Fruit fly (Drosophila melanogaster) whole organism, prepupa: Measurements from ENCODE around the gene Cpr65Au.

Source experiments
- Blimp-1 ChIP-seq: fragments of 200-800 bp; sonication (Bioruptor generic); optimal IDR thresholded peaks from 3 replicates; lab custom pipeline; 2017; ENCODE audit warnings: missing biosample characterization, missing genetic modification characterization, mild to moderate bottlenecking, moderate library complexity, missing genetic modification reagents
- CG10669 ChIP-seq: fragments of 200-800 bp; sonication (Bioruptor generic); optimal IDR thresholded peaks from 3 replicates; lab custom pipeline; 2018; ENCODE audit warnings: missing biosample characterization, mild to moderate bottlenecking, missing genetic modification characterization, moderate library complexity
- CG11294 ChIP-seq: fragments of 200-800 bp; sonication (Bioruptor generic); IDR thresholded peaks from 2 replicates; pipeline ENCODE4 v1.3.6; 2022; ENCODE audit warnings: missing biosample characterization, missing genetic modification characterization
- CG11762 ChIP-seq: fragments of 200-800 bp; sonication (Bioruptor generic); optimal IDR thresholded peaks from 3 replicates; lab custom pipeline; 2016; ENCODE audit warnings: missing biosample characterization, missing genetic modification characterization; ENCODE audit not compliant: insufficient read depth
- CG11902 ChIP-seq: fragments of 200-800 bp; sonication (Bioruptor generic); optimal IDR thresholded peaks from 3 replicates; lab custom pipeline; 2016; ENCODE audit warnings: missing biosample characterization, missing genetic modification characterization
- CG15336 ChIP-seq: fragments of 200-800 bp; sonication (Bioruptor generic); IDR thresholded peaks from 2 replicates; pipeline ENCODE4 v1.3.6; 2022; ENCODE audit warnings: missing biosample characterization, missing genetic modification characterization
- CG1621 ChIP-seq: fragments of 200-800 bp; sonication (Bioruptor generic); optimal IDR thresholded peaks from 3 replicates; lab custom pipeline; 2018; ENCODE audit warnings: missing biosample characterization, mild to moderate bottlenecking, missing genetic modification characterization
- CG16779 ChIP-seq: fragments of 200-800 bp; sonication (Bioruptor generic); optimal IDR thresholded peaks from 3 replicates; lab custom pipeline; 2017; ENCODE audit warnings: missing biosample characterization, mild to moderate bottlenecking, missing genetic modification characterization
- CG34406 ChIP-seq: fragments of 200-800 bp; sonication (Bioruptor generic); optimal IDR thresholded peaks from 3 replicates; lab custom pipeline; 2016; ENCODE audit warnings: missing biosample characterization, missing genetic modification characterization
- CG3919 ChIP-seq: fragments of 200-800 bp; sonication (Bioruptor generic); optimal IDR thresholded peaks from 3 replicates; lab custom pipeline; 2016; ENCODE audit warnings: missing biosample characterization, missing genetic modification characterization
- CG4318 ChIP-seq: fragments of 200-800 bp; sonication (Bioruptor generic); optimal IDR thresholded peaks from 3 replicates; lab custom pipeline; 2017; ENCODE audit warnings: missing biosample characterization, mild to moderate bottlenecking, missing genetic modification characterization
- CG6163 ChIP-seq: fragments of 200-800 bp; sonication (Bioruptor generic); IDR thresholded peaks from 3 replicates; pipeline ENCODE4 v1.3.6; 2022; ENCODE audit warnings: missing biosample characterization, missing genetic modification characterization
- CG6276 ChIP-seq: fragments of 200-800 bp; sonication (Bioruptor generic); optimal IDR thresholded peaks from 2 replicates; lab custom pipeline; 2017; ENCODE audit warnings: missing biosample characterization, mild to moderate bottlenecking, missing genetic modification characterization
- CG6808 ChIP-seq: fragments of 200-800 bp; sonication (Bioruptor generic); optimal IDR thresholded peaks from 3 replicates; lab custom pipeline; 2017; ENCODE audit warnings: missing biosample characterization, missing genetic modification characterization, mild to moderate bottlenecking, moderate library complexity, missing genetic modification reagents
- CG6854 ChIP-seq: fragments of 200-800 bp; sonication (Bioruptor generic); optimal IDR thresholded peaks from 2 replicates; lab custom pipeline; 2017; ENCODE audit warnings: missing biosample characterization, mild to moderate bottlenecking, missing genetic modification characterization
- CG7368 ChIP-seq: fragments of 200-800 bp; sonication (Bioruptor generic); optimal IDR thresholded peaks from 3 replicates; lab custom pipeline; 2016; ENCODE audit warnings: missing biosample characterization, missing genetic modification characterization
- CG8319 ChIP-seq: fragments of 200-800 bp; sonication (Bioruptor generic); optimal IDR thresholded peaks from 3 replicates; lab custom pipeline; 2016; ENCODE audit warnings: missing biosample characterization, missing genetic modification characterization
- CG8632 ChIP-seq: fragments of 200-800 bp; sonication (Bioruptor generic); optimal IDR thresholded peaks from 3 replicates; lab custom pipeline; 2016; ENCODE audit warnings: missing biosample characterization, missing genetic modification characterization
- CG9139 ChIP-seq: fragments of 200-800 bp; sonication (Bioruptor generic); optimal IDR thresholded peaks from 3 replicates; lab custom pipeline; 2017; ENCODE audit warnings: missing biosample characterization, mild to moderate bottlenecking, missing genetic modification characterization
- Eip75B ChIP-seq: fragments of 200-800 bp; sonication (Bioruptor generic); optimal IDR thresholded peaks from 3 replicates; lab custom pipeline; 2016; ENCODE audit warnings: missing biosample characterization, missing genetic modification characterization
- Eip78C ChIP-seq: fragments of 200-800 bp; sonication (Bioruptor generic); peaks from one replicate; lab custom pipeline; 2016; ENCODE audit warnings: missing biosample characterization, missing genetic modification characterization
- Eip93F ChIP-seq: fragments of 200-800 bp; sonication (Bioruptor generic); optimal IDR thresholded peaks from 2 replicates; lab custom pipeline; 2016; ENCODE audit warnings: missing biosample characterization, mild to moderate bottlenecking, missing genetic modification characterization
- Ets21C ChIP-seq: fragments of 200-800 bp; sonication (Bioruptor generic); optimal IDR thresholded peaks from 3 replicates; lab custom pipeline; 2016; ENCODE audit warnings: missing biosample characterization, missing genetic modification characterization
- Ets96B ChIP-seq: fragments of 200-800 bp; optimal IDR thresholded peaks from 2 replicates; lab custom pipeline; 2019; ENCODE audit warnings: missing biosample characterization, mild to moderate bottlenecking, missing genetic modification characterization, moderate library complexity
- Gug ChIP-seq: fragments of 200-800 bp; sonication (Bioruptor generic); IDR thresholded peaks from 2 replicates; pipeline ENCODE4 v1.3.6; 2022; ENCODE audit warnings: missing biosample characterization, missing genetic modification characterization
- Hr39 ChIP-seq: fragments of 200-800 bp; sonication (Bioruptor generic); optimal IDR thresholded peaks from 2 replicates; lab custom pipeline; 2016; ENCODE audit warnings: missing biosample characterization, missing genetic modification characterization
- Hr4 ChIP-seq: fragments of 200-800 bp; sonication (Bioruptor generic); optimal IDR thresholded peaks from 3 replicates; lab custom pipeline; 2016; ENCODE audit warnings: missing biosample characterization, missing genetic modification characterization
- Lpt ChIP-seq: fragments of 200-800 bp; sonication (Bioruptor generic); optimal IDR thresholded peaks from 3 replicates; lab custom pipeline; 2016; ENCODE audit warnings: missing biosample characterization, missing genetic modification characterization
- Met ChIP-seq: fragments of 200-800 bp; sonication (Bioruptor generic); optimal IDR thresholded peaks from 3 replicates; lab custom pipeline; 2016; ENCODE audit warnings: missing biosample characterization, missing genetic modification characterization
- Smox ChIP-seq: fragments of 200-800 bp; sonication (Bioruptor generic); optimal IDR thresholded peaks from 3 replicates; lab custom pipeline; 2016; ENCODE audit warnings: missing biosample characterization, missing genetic modification characterization
- Sox14 ChIP-seq: fragments of 200-800 bp; sonication (Bioruptor generic); optimal IDR thresholded peaks from 3 replicates; lab custom pipeline; 2016; ENCODE audit warnings: missing biosample characterization, missing genetic modification characterization
- Sox15 ChIP-seq: fragments of 200-800 bp; sonication (Bioruptor generic); optimal IDR thresholded peaks from 3 replicates; lab custom pipeline; 2016; ENCODE audit warnings: missing biosample characterization, missing genetic modification characterization
- achi ChIP-seq: fragments of 200-800 bp; sonication (Bioruptor generic); optimal IDR thresholded peaks from 3 replicates; lab custom pipeline; 2016; ENCODE audit warnings: missing biosample characterization, missing genetic modification characterization
- cyc ChIP-seq: fragments of 200-800 bp; sonication (Bioruptor generic); optimal IDR thresholded peaks from 3 replicates; lab custom pipeline; 2016; ENCODE audit warnings: missing biosample characterization, missing genetic modification characterization
- dac ChIP-seq: fragments of 200-800 bp; sonication (Bioruptor generic); optimal IDR thresholded peaks from 2 replicates; lab custom pipeline; 2017; ENCODE audit warnings: missing biosample characterization, mild to moderate bottlenecking, missing genetic modification characterization
- dsx ChIP-seq: fragments of 200-800 bp; optimal IDR thresholded peaks from 3 replicates; lab custom pipeline; 2019; ENCODE audit warnings: missing biosample characterization, mild to moderate bottlenecking, missing genetic modification characterization, moderate library complexity; ENCODE audit not compliant: poor library complexity, severe bottlenecking
- eg ChIP-seq: fragments of 200-800 bp; sonication (Bioruptor generic); IDR thresholded peaks from 3 replicates; pipeline ENCODE4 v1.3.6; 2022; ENCODE audit warnings: missing biosample characterization, missing genetic modification characterization
- esn ChIP-seq: fragments of 200-800 bp; sonication (Bioruptor generic); optimal IDR thresholded peaks from 2 replicates; lab custom pipeline; 2016; ENCODE audit warnings: missing biosample characterization, mild to moderate bottlenecking, missing genetic modification characterization, moderate library complexity
- fd59A ChIP-seq: fragments of 200-800 bp; sonication (Bioruptor generic); optimal IDR thresholded peaks from 2 replicates; lab custom pipeline; 2017; ENCODE audit warnings: missing biosample characterization, mild to moderate bottlenecking, missing genetic modification characterization, missing genetic modification reagents
- lz ChIP-seq: fragments of 200-800 bp; sonication (Bioruptor generic); optimal IDR thresholded peaks from 3 replicates; lab custom pipeline; 2016; ENCODE audit warnings: missing biosample characterization, missing genetic modification characterization
- net ChIP-seq: fragments of 200-800 bp; sonication (Bioruptor generic); optimal IDR thresholded peaks from 3 replicates; lab custom pipeline; 2016; ENCODE audit warnings: missing biosample characterization, missing genetic modification characterization
- pdm3 ChIP-seq: fragments of 200-800 bp; sonication (Bioruptor generic); optimal IDR thresholded peaks from 3 replicates; lab custom pipeline; 2016; ENCODE audit warnings: missing biosample characterization, missing genetic modification characterization
- salr ChIP-seq, 2 experiments: fragments of 200-800 bp; sonication (Bioruptor generic); optimal IDR thresholded peaks; 3 replicates each; lab custom pipeline; 2016 to 2018; ENCODE audit warnings: missing biosample characterization in 2 of 2, missing genetic modification characterization in 2 of 2, mild to moderate bottlenecking in 1 of 2
- spab ChIP-seq: fragments of 200-800 bp; sonication (Bioruptor generic); optimal IDR thresholded peaks from 2 replicates; lab custom pipeline; 2017; ENCODE audit warnings: missing biosample characterization, mild to moderate bottlenecking, missing genetic modification characterization, missing genetic modification reagents
- svp ChIP-seq: fragments of 200-800 bp; sonication (Bioruptor generic); peaks from one replicate; lab custom pipeline; 2016; ENCODE audit warnings: missing biosample characterization, missing genetic modification characterization
- topi ChIP-seq: fragments of 200-800 bp; sonication (Bioruptor generic); optimal IDR thresholded peaks from 3 replicates; lab custom pipeline; 2016; ENCODE audit warnings: missing biosample characterization, missing genetic modification characterization
- vri ChIP-seq: fragments of 200-800 bp; sonication (Bioruptor generic); optimal IDR thresholded peaks from 3 replicates; lab custom pipeline; 2016; ENCODE audit warnings: missing biosample characterization, mild to moderate bottlenecking, missing genetic modification characterization

Cpr65Au gene

dm6 chr3L:6094697-6095096 is 37.2 kb downstream of the Cpr65Au start, which contains the start of the genes CG10467 and loj (continued):
- TF ChIP-seq vri (GFP tag; lab: Kevin White, UChicago) (peak; percentile 68), CG6854 (no peak), dac (peak; percentile 78), fd59A (GFP tag; lab: Kevin White, UChicago) (peak; percentile 80), esn (peak; percentile 89), CG15336 (GFP tag; lab: Robert Waterston, UW) (no peak; the same call in 1 of the 2 replicates), lz (GFP tag; lab: Kevin White, UChicago) (peak; percentile 82), Blimp-1 (peak; percentile 65), svp (GFP tag; lab: Kevin White, UChicago) (peak; percentile 88), topi (peak; percentile 80), Eip93F (GFP tag; lab: Kevin White, UChicago) (peak; percentile 22), CG6808 (GFP tag; lab: Kevin White, UChicago) (peak; percentile 75), Sox15 (GFP tag; lab: Kevin White, UChicago) (peak; percentile 94), Met (GFP tag; lab: Kevin White, UChicago) (peak; percentile 87), CG7368 (GFP tag; lab: Kevin White, UChicago) (peak; percentile 84), CG10669 (GFP tag; lab: Kevin White, UChicago) (peak; percentile 89), Smox (GFP tag; lab: Kevin White, UChicago) (peak; percentile 85), Sox14 (GFP tag; lab: Kevin White, UChicago) (peak; percentile 81), Hr4 (GFP tag; lab: Kevin White, UChicago) (peak; percentile 90)
- TF ChIP-seq, all 60 proteins: peak for 56

DNA sequence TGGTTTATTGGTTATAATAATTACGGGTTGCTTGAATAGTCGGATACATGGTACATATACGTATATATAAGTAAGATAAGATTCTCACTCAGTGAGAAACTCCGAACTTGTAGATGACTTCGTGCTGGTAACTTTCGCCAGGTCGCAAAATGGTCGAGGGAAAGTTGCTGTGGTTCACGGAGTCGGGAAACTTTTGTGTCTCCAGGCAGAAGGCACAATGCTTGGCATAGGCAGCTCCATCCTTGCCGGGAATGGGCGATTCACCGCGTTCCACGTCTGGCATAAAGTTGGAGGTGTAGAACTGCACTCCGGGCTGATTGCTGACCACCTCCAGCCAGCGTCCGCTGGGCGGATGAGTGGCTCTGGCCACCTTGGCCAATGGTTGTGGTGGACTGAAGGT is 38.7 kb downstream of the Cpr65Au start, which contains the start of gene CG10469:
CG10469 (minus strand) TSS at position 101 of the 400 bp plus-strand sequence.
- no peak for TF ChIP-seq salr (GFP tag; optimal IDR thresholded peaks at IDR 0.05; lab: Kevin White, UChicago)
- no peak for TF ChIP-seq CG4318 (GFP tag; lab: Kevin White, UChicago)

dm6 chr3L:6085988-6086387 is 45.9 kb downstream of the Cpr65Au start:
- TF ChIP-seq Eip75B (GFP tag; lab: Kevin White, UChicago) (no peak), Ets21C (GFP tag; lab: Kevin White, UChicago) (no peak), CG3919 (GFP tag; lab: Kevin White, UChicago) (no peak), net (GFP tag; lab: Kevin White, UChicago) (no peak), CG34406 (GFP tag; lab: Kevin White, UChicago) (no peak), CG10669 (GFP tag; lab: Kevin White, UChicago) (no peak), vri (GFP tag; lab: Kevin White, UChicago) (no peak), Eip78C (peak; percentile 49), Eip93F (GFP tag; lab: Kevin White, UChicago) (no peak), eg (peak; percentile 50; the same call in 1 of the 3 replicates), Sox14 (GFP tag; lab: Kevin White, UChicago) (no peak), svp (GFP tag; lab: Kevin White, UChicago) (no peak), CG6276 (GFP tag; lab: Kevin White, UChicago) (no peak), Lpt (GFP tag; lab: Kevin White, UChicago) (no peak), Smox (GFP tag; lab: Kevin White, UChicago) (no peak), CG8319 (GFP tag; lab: Kevin White, UChicago) (no peak), CG11762 (no peak), CG7368 (GFP tag; lab: Kevin White, UChicago) (no peak), Ets96B (tag; lab: Kevin White, UChicago) (no peak), Met (GFP tag; lab: Kevin White, UChicago) (peak; percentile 20), cyc (GFP tag; lab: Kevin White, UChicago) (no peak), topi (no peak), CG11902 (no peak), CG16779 (no peak), pdm3 (GFP tag; lab: Kevin White, UChicago) (peak; percentile 40), Gug (no peak), dsx (GFP tag; lab: Kevin White, UChicago) (no peak), CG6163 (GFP tag; lab: Robert Waterston, UW) (no peak), lz (GFP tag; lab: Kevin White, UChicago) (no peak), Hr39 (GFP tag; lab: Kevin White, UChicago) (peak; percentile 2), CG1621 (tag; lab: Kevin White, UChicago) (no peak), CG11294 (GFP tag; lab: Robert Waterston, UW) (no peak), spab (GFP tag; lab: Kevin White, UChicago) (no peak), CG8632 (GFP tag; lab: Kevin White, UChicago) (no peak), CG9139 (GFP tag; lab: Kevin White, UChicago) (no peak), achi (GFP tag; lab: Kevin White, UChicago) (peak; percentile 23)
